Fruit fly (Drosophila melanogaster) whole organism, embryonic: ENCODE data around the gene CG15514.

Source experiments
- Ada2b ChIP-seq: fragments of 200-800 bp; sonication (Bioruptor generic); IDR thresholded peaks from 2 replicates; pipeline ENCODE4 v1.3.6; 2022; ENCODE audit warnings: missing biosample characterization, missing genetic modification characterization
- Adf1 ChIP-seq: fragments of 200-800 bp; sonication (Bioruptor generic); IDR thresholded peaks from 2 replicates; pipeline ENCODE4 v1.3.6; 2022; ENCODE audit warnings: missing biosample characterization, missing genetic modification characterization
- Awh ChIP-seq: fragments of 200-800 bp; sonication (Bioruptor generic); IDR thresholded peaks from 2 replicates; pipeline ENCODE4, ENCODE4 v1.3.6; 2022; ENCODE audit warnings: missing biosample characterization, missing genetic modification characterization
- CG12219 ChIP-seq: fragments of 200-800 bp; sonication (Bioruptor generic); optimal IDR thresholded peaks from 3 replicates; lab custom pipeline; 2018; ENCODE audit warnings: missing biosample characterization, mild to moderate bottlenecking, missing genetic modification characterization
- CG12299 ChIP-seq: fragments of 200-800 bp; sonication (Bioruptor generic); optimal IDR thresholded peaks from 2 replicates; lab custom pipeline; 2018; ENCODE audit warnings: missing biosample characterization, mild to moderate bottlenecking, missing genetic modification characterization
- CG13424 ChIP-seq: fragments of 200-800 bp; sonication (Bioruptor generic); optimal IDR thresholded peaks from 2 replicates; lab custom pipeline; 2019; ENCODE audit warnings: missing biosample characterization, mild to moderate bottlenecking, missing genetic modification characterization, moderate library complexity
- CG13775 ChIP-seq: fragments of 200-800 bp; sonication (Bioruptor generic); optimal IDR thresholded peaks from 3 replicates; lab custom pipeline; 2017; ENCODE audit warnings: missing biosample characterization, mild to moderate bottlenecking, missing genetic modification characterization
- CG1647 ChIP-seq: fragments of 200-800 bp; sonication (Bioruptor generic); optimal IDR thresholded peaks from 3 replicates; lab custom pipeline; 2016; ENCODE audit warnings: missing biosample characterization, missing genetic modification characterization
- CG17385 ChIP-seq: fragments of 200-800 bp; sonication (Bioruptor generic); optimal IDR thresholded peaks from 3 replicates; lab custom pipeline; 2018; ENCODE audit warnings: missing biosample characterization, mild to moderate bottlenecking, missing genetic modification characterization
- CG18476 ChIP-seq: fragments of 200-800 bp; sonication (Bioruptor generic); optimal IDR thresholded peaks from 2 replicates; lab custom pipeline; 2016; ENCODE audit warnings: missing biosample characterization, mild to moderate bottlenecking, missing genetic modification characterization
- CG30020 ChIP-seq: fragments of 200-800 bp; optimal IDR thresholded peaks from 2 replicates; lab custom pipeline; 2019; ENCODE audit warnings: missing biosample characterization, mild to moderate bottlenecking, missing genetic modification characterization, moderate library complexity
- CG30403 ChIP-seq: fragments of 200-800 bp; sonication (Bioruptor generic); optimal IDR thresholded peaks from 3 replicates; lab custom pipeline; 2016; ENCODE audit warnings: missing biosample characterization, missing genetic modification characterization
- CG3065 ChIP-seq: fragments of 200-800 bp; sonication (Bioruptor generic); optimal IDR thresholded peaks from 2 replicates; lab custom pipeline; 2016; ENCODE audit warnings: missing biosample characterization, missing genetic modification characterization
- CG33213 ChIP-seq: fragments of 200-800 bp; sonication (Bioruptor generic); optimal IDR thresholded peaks from 3 replicates; lab custom pipeline; 2016; ENCODE audit warnings: missing biosample characterization, missing genetic modification characterization
- CG3847 ChIP-seq: fragments of 200-800 bp; sonication (Bioruptor generic); IDR thresholded peaks from 2 replicates; pipeline ENCODE4 v1.3.6; 2022; ENCODE audit warnings: missing biosample characterization, missing genetic modification characterization
- CG4617 ChIP-seq: fragments of 200-800 bp; sonication (Bioruptor generic); optimal IDR thresholded peaks from 3 replicates; lab custom pipeline; 2016; ENCODE audit warnings: missing biosample characterization, missing genetic modification characterization, borderline replicate concordance
- CG8944 ChIP-seq: fragments of 200-800 bp; sonication (Bioruptor generic); optimal IDR thresholded peaks from 3 replicates; lab custom pipeline; 2016; ENCODE audit warnings: missing biosample characterization, missing genetic modification characterization
- CG9727 ChIP-seq: fragments of 200-800 bp; sonication (Bioruptor generic); optimal IDR thresholded peaks from 3 replicates; lab custom pipeline; 2017; ENCODE audit warnings: missing biosample characterization, mild to moderate bottlenecking, missing genetic modification characterization
- D19A ChIP-seq: fragments of 200-800 bp; optimal IDR thresholded peaks from 3 replicates; lab custom pipeline; 2019; ENCODE audit warnings: missing biosample characterization, mild to moderate bottlenecking, missing genetic modification characterization, moderate library complexity
- Ets97D ChIP-seq: fragments of 200-800 bp; sonication (Bioruptor generic); optimal IDR thresholded peaks from 3 replicates; lab custom pipeline; 2016; ENCODE audit warnings: missing biosample characterization, missing genetic modification characterization
- Fer2 ChIP-seq: fragments of 200-800 bp; sonication (Bioruptor generic); optimal IDR thresholded peaks from 2 replicates; lab custom pipeline; 2018; ENCODE audit warnings: missing biosample characterization, mild to moderate bottlenecking, missing genetic modification characterization, moderate library complexity
- HHEX ChIP-seq: fragments of 200-800 bp; sonication (Bioruptor generic); optimal IDR thresholded peaks from 3 replicates; lab custom pipeline; 2017; ENCODE audit warnings: missing biosample characterization, mild to moderate bottlenecking, missing genetic modification characterization, missing genetic modification reagents
- Hr39 ChIP-seq: fragments of >200 bp; optimal IDR thresholded peaks from 2 replicates; lab custom pipeline; 2017
- Med ChIP-seq: fragments of 200-800 bp; sonication (Bioruptor generic); peaks from one replicate; lab custom pipeline; 2016; ENCODE audit warnings: missing biosample characterization, missing genetic modification characterization, mild to moderate bottlenecking, inconsistent platforms, moderate library complexity
- Mes4 ChIP-seq: fragments of 200-800 bp; sonication (Bioruptor generic); optimal IDR thresholded peaks from 2 replicates; lab custom pipeline; 2016; ENCODE audit warnings: missing biosample characterization, missing genetic modification characterization
- Nf-YC ChIP-seq: fragments of 200-800 bp; optimal IDR thresholded peaks from 3 replicates; lab custom pipeline; 2019; ENCODE audit warnings: missing biosample characterization, mild to moderate bottlenecking, missing genetic modification characterization, moderate library complexity
- Taf1 ChIP-seq: fragments of 200-800 bp; sonication (Bioruptor generic); IDR thresholded peaks from 2 replicates; pipeline ENCODE4 v1.3.6; 2022; ENCODE audit warnings: missing biosample characterization, missing genetic modification characterization
- Tbp ChIP-seq: fragments of >200 bp; optimal IDR thresholded peaks from 2 replicates; lab custom pipeline; 2018; ENCODE audit warnings: missing biosample characterization, missing genetic modification characterization
- amos ChIP-seq: fragments of 200-800 bp; sonication (Bioruptor generic); IDR thresholded peaks from 2 replicates; pipeline ENCODE4 v1.3.6; 2022; ENCODE audit warnings: missing biosample characterization, missing genetic modification characterization; ENCODE audit not compliant: partially characterized antibody
- cad ChIP-seq: fragments of >200 bp; optimal IDR thresholded peaks from 2 replicates; lab custom pipeline; 2017; ENCODE audit warnings: missing biosample characterization, missing genetic modification characterization
- corto ChIP-seq: fragments of 200-800 bp; sonication (Bioruptor generic); optimal IDR thresholded peaks from 2 replicates; lab custom pipeline; 2016; ENCODE audit warnings: missing biosample characterization, mild to moderate bottlenecking, missing genetic modification characterization, moderate library complexity
- dati ChIP-seq: fragments of 200-800 bp; sonication (Bioruptor generic); IDR thresholded peaks from 2 replicates; pipeline ENCODE4 v1.3.6; 2022; ENCODE audit warnings: missing biosample characterization, missing genetic modification characterization
- eve ChIP-seq, 2 experiments: fragments of >200 bp; optimal IDR thresholded peaks; 2 replicates each; lab custom pipeline; 2017; ENCODE audit warnings: missing biosample characterization in 2 of 2, missing genetic modification characterization in 2 of 2
- gsb ChIP-seq: fragments of 200-800 bp; sonication (Bioruptor generic); IDR thresholded peaks from 2 replicates; pipeline ENCODE4 v1.3.6; 2022; ENCODE audit warnings: missing biosample characterization, missing genetic modification characterization
- h ChIP-seq: fragments of >200 bp; optimal IDR thresholded peaks from 2 replicates; lab custom pipeline; 2017
- hth ChIP-seq: fragments of >200 bp; optimal IDR thresholded peaks from 2 replicates; lab custom pipeline; 2017; ENCODE audit warnings: inconsistent platforms
- kni ChIP-seq: fragments of 200-800 bp; sonication (Bioruptor generic); optimal IDR thresholded peaks from 3 replicates; lab custom pipeline; 2017; ENCODE audit warnings: mild to moderate bottlenecking, missing biosample characterization, missing genetic modification reagents, missing genetic modification characterization
- lbe ChIP-seq: fragments of 200-800 bp; sonication (Bioruptor generic); optimal IDR thresholded peaks from 2 replicates; lab custom pipeline; 2016; ENCODE audit warnings: missing biosample characterization, mild to moderate bottlenecking, missing genetic modification characterization
- lola ChIP-seq, 3 experiments: fragments of >200 bp in 2 of 3; fragments of 200-800 bp in 1 of 3; sonication (Bioruptor generic) in 1 of 3; optimal IDR thresholded peaks; 2 replicates each; lab custom pipeline; 2017 to 2019; ENCODE audit warnings: missing biosample characterization in 3 of 3, missing genetic modification characterization in 3 of 3, mild to moderate bottlenecking in 1 of 3, moderate library complexity in 1 of 3
- mld ChIP-seq: fragments of 200-800 bp; sonication (Bioruptor generic); IDR thresholded peaks from 3 replicates; pipeline ENCODE4 v1.3.6; 2022; ENCODE audit warnings: missing biosample characterization, missing genetic modification characterization; ENCODE audit not compliant: partially characterized antibody
- onecut ChIP-seq: fragments of 200-800 bp; sonication (Bioruptor generic); IDR thresholded peaks from 2 replicates; pipeline ENCODE4 v1.3.6; 2022; ENCODE audit warnings: missing biosample characterization, missing genetic modification characterization
- phol ChIP-seq: fragments of 200-800 bp; sonication (Bioruptor generic); optimal IDR thresholded peaks from 3 replicates; lab custom pipeline; 2018; ENCODE audit warnings: missing biosample characterization, mild to moderate bottlenecking, missing genetic modification characterization, moderate library complexity
- pita ChIP-seq: fragments of 200-800 bp; sonication (Bioruptor generic); optimal IDR thresholded peaks from 2 replicates; lab custom pipeline; 2017; ENCODE audit warnings: missing biosample characterization, mild to moderate bottlenecking, missing genetic modification characterization
- prd ChIP-seq, 3 experiments: fragments of >200 bp in 2 of 3; fragments of 200-800 bp in 1 of 3; sonication (Bioruptor generic) in 1 of 3; optimal IDR thresholded peaks in 2 of 3; IDR thresholded peaks in 1 of 3; 2 replicates in 2 of 3; 3 replicates in 1 of 3; pipeline versions ENCODE4 v1.3.6 to Lab custom; 2017 to 2022; ENCODE audit warnings: missing biosample characterization in 1 of 3, missing genetic modification characterization in 1 of 3
- pum ChIP-seq: fragments of 200-800 bp; sonication (Bioruptor generic); optimal IDR thresholded peaks from 2 replicates; lab custom pipeline; 2016; ENCODE audit warnings: missing biosample characterization, missing genetic modification characterization
- slbo ChIP-seq: fragments of 200-800 bp; sonication (Bioruptor generic); IDR thresholded peaks from 2 replicates; pipeline ENCODE4 v1.3.6; 2022; ENCODE audit warnings: missing biosample characterization, missing genetic modification characterization
- tap ChIP-seq: fragments of 200-800 bp; optimal IDR thresholded peaks from 3 replicates; lab custom pipeline; 2019; ENCODE audit warnings: missing biosample characterization, mild to moderate bottlenecking, missing genetic modification characterization, moderate library complexity
- tgo ChIP-seq: fragments of 200-800 bp; sonication (Bioruptor generic); IDR thresholded peaks from 3 replicates; pipeline ENCODE4 v1.3.6; 2022; ENCODE audit warnings: missing biosample characterization, missing genetic modification characterization
- tna ChIP-seq: fragments of 200-800 bp; sonication (Bioruptor generic); IDR thresholded peaks from 2 replicates; pipeline ENCODE4 v1.3.6; 2022; ENCODE audit warnings: missing biosample characterization, missing genetic modification characterization; ENCODE audit not compliant: partially characterized antibody
- twi ChIP-seq: fragments of 200-800 bp; optimal IDR thresholded peaks from 2 replicates; lab custom pipeline; 2019; ENCODE audit warnings: missing biosample characterization, mild to moderate bottlenecking, missing genetic modification characterization, moderate library complexity
- z ChIP-seq: fragments of 200-800 bp; sonication (Bioruptor generic); IDR thresholded peaks from 3 replicates; pipeline ENCODE4 v1.3.6; 2022; ENCODE audit warnings: missing biosample characterization, missing genetic modification characterization

CG15514 gene

DNA sequence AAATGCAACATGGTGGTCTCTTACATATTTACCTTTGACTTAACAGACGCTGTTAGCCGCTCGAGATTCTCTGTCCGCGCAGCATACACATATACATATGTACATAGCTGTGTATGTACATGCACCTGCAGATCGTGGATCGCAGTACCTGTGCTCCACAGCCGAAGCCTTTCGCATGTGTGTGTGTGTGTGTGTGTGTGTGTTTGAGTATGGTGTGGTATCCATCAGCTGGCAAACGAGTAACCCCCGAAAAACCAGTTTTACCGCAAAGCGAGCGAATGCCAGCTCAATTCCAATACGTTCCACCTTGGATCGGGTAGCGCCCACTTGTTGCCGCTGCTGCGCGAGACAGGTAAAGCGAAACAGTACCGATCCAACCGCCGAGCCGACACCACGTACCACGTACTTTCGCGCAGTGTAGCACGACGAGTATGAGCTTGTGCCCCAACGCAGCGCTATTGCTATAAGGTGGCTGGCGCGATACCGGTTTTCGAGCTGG, 20.0 kb downstream of the CG15514 start, which contains the start of gene Cad99C (continued):
- TF ChIP-seq CG13424 (tag; lab: Kevin White, UChicago) (no peak), D19A (tag; lab: Kevin White, UChicago) (no peak), CG4617 (GFP tag; lab: Kevin White, UChicago) (no peak), Hr39 (lab: Kevin White, UChicago) (no peak), lola (GFP tag; optimal IDR thresholded peaks at IDR 0.05; lab: Kevin White, UChicago) (no peak), Fer2 (tag; lab: Kevin White, UChicago) (no peak), CG9727 (no peak), Ada2b (no peak), cad (GFP tag; lab: Kevin White, UChicago) (no peak), gsb (no peak), Tbp (GFP tag; lab: Kevin White, UChicago) (no peak), pita (GFP tag; lab: Kevin White, UChicago) (no peak), prd (optimal IDR thresholded peaks at IDR 0.05; lab: Kevin White, UChicago) (no peak), prd (GFP tag; IDR thresholded peaks at IDR 0.05; lab: Robert Waterston, UW) (no peak), CG13775 (GFP tag; lab: Kevin White, UChicago) (no peak), CG18476 (GFP tag; lab: Kevin White, UChicago) (no peak), corto (GFP tag; lab: Kevin White, UChicago) (no peak), tgo (GFP tag; lab: Robert Waterston, UW) (no peak), kni (peak; percentile 95), CG1647 (no peak), Mes4 (GFP tag; lab: Kevin White, UChicago) (no peak), tap (no peak), CG30020 (no peak), Ets97D (GFP tag; lab: Kevin White, UChicago) (no peak), amos (GFP tag; lab: Robert Waterston, UW) (peak; percentile 39; the same call in 1 of the 2 replicates), onecut (GFP tag; lab: Robert Waterston, UW) (no peak), CG33213 (GFP tag; lab: Kevin White, UChicago) (no peak), CG3847 (GFP tag; lab: Robert Waterston, UW) (0 out of 2 replicates have a peak, but pooled peaks have one; percentile 15), Adf1 (GFP tag; lab: Robert Waterston, UW) (peak; percentile 36; the same call in 1 of the 2 replicates), Taf1 (GFP tag; lab: Robert Waterston, UW) (no peak), CG12219 (GFP tag; lab: Kevin White, UChicago) (no peak), Awh (GFP tag; lab: Robert Waterston, UW) (no peak), z (GFP tag; lab: Robert Waterston, UW) (peak; percentile 49; the same call in 1 of the 3 replicates), eve (GFP tag; optimal IDR thresholded peaks at IDR 0.05; lab: Kevin White, UChicago) (no peak), pum (GFP tag; lab: Kevin White, UChicago) (no peak), tna (no peak), lbe (GFP tag; lab: Kevin White, UChicago) (peak; percentile 18), Med (GFP tag; lab: Kevin White, UChicago) (peak; percentile 78), CG12299 (no peak), phol (tag; lab: Kevin White, UChicago) (no peak), CG30403 (no peak), slbo (GFP tag; lab: Robert Waterston, UW) (peak; percentile 16; the same call in 1 of the 2 replicates), dati (GFP tag; lab: Robert Waterston, UW) (no peak), CG17385 (peak; percentile 1), twi (tag; lab: Kevin White, UChicago) (no peak), h (lab: Kevin White, UChicago) (no peak), mld (GFP tag; lab: Robert Waterston, UW) (0 out of 3 replicates have a peak, but pooled peaks have one; percentile 33), HHEX (GFP tag; lab: Kevin White, UChicago) (peak; percentile 31), hth (no peak), Nf-YC (tag; lab: Kevin White, UChicago) (no peak), CG3065 (GFP tag; lab: Kevin White, UChicago) (no peak), CG8944 (GFP tag; lab: Kevin White, UChicago) (no peak)
